Worm (Caenorhabditis elegans): ENCODE data around the gene W07A12.8.

Gene W07A12.8

ce11 chrII:9117789-9118242, 47.8 kb downstream of the W07A12.8 start (continued):
- TF ChIP-seq nhr-84 (tag; optimal IDR thresholded peaks at IDR 0.05) (no peak), ces-1 (GFP tag; optimal IDR thresholded peaks at IDR 0.05) (no peak), nhr-28 (tag; optimal IDR thresholded peaks at IDR 0.05) (no peak)

ce11 chrII:9116404-9116803, 49.2 kb downstream of the W07A12.8 start:
- TF ChIP-seq sup-37 (GFP tag; optimal IDR thresholded peaks at IDR 0.05), result no peak
- no peak for TF ChIP-seq alr-1 (tag; optimal IDR thresholded peaks at IDR 0.05; ENCODE audit: borderline replicate concordance)
- no peak for TF ChIP-seq mdl-1 (tag; optimal IDR thresholded peaks at IDR 0.05)
- no peak for TF ChIP-seq zip-4 (GFP tag; optimal IDR thresholded peaks at IDR 0.05)
- peak in 1 of 2 experiments; percentile 42 for TF ChIP-seq lin-35 (GFP tag; optimal IDR thresholded peaks at IDR 0.05)
- TF ChIP-seq fos-1 (tag; optimal IDR thresholded peaks at IDR 0.05), result no peak
- TF ChIP-seq ztf-4 (tag; optimal IDR thresholded peaks at IDR 0.05), result no peak

- TF ChIP-seq nhr-76 (tag; optimal IDR thresholded peaks at IDR 0.05) (no peak), lin-14 (GFP tag; optimal IDR thresholded peaks at IDR 0.05) (peak; percentile 47), nhr-71 (tag; optimal IDR thresholded peaks at IDR 0.05) (peak; percentile 76), tbx-2 (tag; optimal IDR thresholded peaks at IDR 0.05) (no peak), efl-1 (optimal IDR thresholded peaks at IDR 0.05) (no peak), efl-1 (GFP tag; optimal IDR thresholded peaks at IDR 0.05 in 1 of 2) (no peak), fkh-8 (tag; optimal IDR thresholded peaks at IDR 0.05) (peak; percentile 86), nhr-90 (tag; optimal IDR thresholded peaks at IDR 0.05; ENCODE audit: poor library complexity) (no peak), nhr-11 (tag; optimal IDR thresholded peaks at IDR 0.05) (peak; percentile 25), sox-4 (tag; optimal IDR thresholded peaks at IDR 0.05) (peak; percentile 4), nhr-47 (tag; optimal IDR thresholded peaks at IDR 0.05) (peak; percentile 64)
Measured at ce11 chrII:9115644-9116043, 50.0 kb downstream of the W07A12.8 start.

ce11 chrII:9114972-9115371, 50.6 kb downstream of the W07A12.8 start:
- TF ChIP-seq nhr-85 (tag), result peak; percentile 34
- no peak for TF ChIP-seq lin-14 (GFP tag; optimal IDR thresholded peaks at IDR 0.05)

- TF ChIP-seq unc-30 (tag; optimal IDR thresholded peaks at IDR 0.05) (no peak), unc-62 (GFP tag; optimal IDR thresholded peaks at IDR 0.05) (no peak), blmp-1 (tag; optimal IDR thresholded peaks at IDR 0.05) (peak; percentile 60), irx-1 (tag; optimal IDR thresholded peaks at IDR 0.05) (no peak), lsy-2 (tag; optimal IDR thresholded peaks at IDR 0.05) (peak; percentile 3 to 54), ama-1 (optimal IDR thresholded peaks at IDR 0.05) (no peak), sptf-1 (tag; optimal IDR thresholded peaks at IDR 0.05) (no peak), xbp-1 (tag; optimal IDR thresholded peaks at IDR 0.05) (no peak), dpl-1 (GFP tag; optimal IDR thresholded peaks at IDR 0.05) (peak in 2 of 3 experiments; percentile 2 to 10), aly-2 (tag; optimal IDR thresholded peaks at IDR 0.05) (no peak), unc-86 (tag; optimal IDR thresholded peaks at IDR 0.05) (no peak), egl-13 (tag; optimal IDR thresholded peaks at IDR 0.05) (no peak), C04F5.9 (tag; optimal IDR thresholded peaks at IDR 0.05) (no peak), ceh-90 (tag; optimal IDR thresholded peaks at IDR 0.05) (no peak), snu-23 (GFP tag; optimal IDR thresholded peaks at IDR 0.05) (peak; percentile 8), nhr-84 (tag; optimal IDR thresholded peaks at IDR 0.05) (no peak), hlh-17 (GFP tag; optimal IDR thresholded peaks at IDR 0.05; ENCODE audit: borderline replicate concordance) (no peak), fkh-4 (tag; optimal IDR thresholded peaks at IDR 0.05; ENCODE audit: borderline replicate concordance) (no peak), nhr-12 (tag; optimal IDR thresholded peaks at IDR 0.05) (no peak), C16A3.4 (tag; optimal IDR thresholded peaks at IDR 0.05) (no peak), zag-1 (tag; optimal IDR thresholded peaks at IDR 0.05) (no peak), unc-98 (GFP tag; IDR thresholded peaks at IDR 0.05) (no peak), mab-9 (GFP tag; IDR thresholded peaks at IDR 0.05) (no peak), ceh-8 (GFP tag; optimal IDR thresholded peaks at IDR 0.05) (no peak), ztf-4 (tag; optimal IDR thresholded peaks at IDR 0.05) (peak; percentile 9), dsc-1 (tag; optimal IDR thresholded peaks at IDR 0.05) (no peak), efl-1 (optimal IDR thresholded peaks at IDR 0.05) (no peak), efl-1 (GFP tag; optimal IDR thresholded peaks at IDR 0.05 in 1 of 2) (no peak), nhr-76 (tag; optimal IDR thresholded peaks at IDR 0.05) (no peak), nhr-28 (tag; optimal IDR thresholded peaks at IDR 0.05) (no peak), lin-39 (tag; optimal IDR thresholded peaks at IDR 0.05) (no peak)
Measured at ce11 chrII:9113759-9114158, 51.9 kb downstream of the W07A12.8 start.
